Fruit fly (Drosophila melanogaster) S2 (cell line): ENCODE results near the gene Ir94g.

Experiments used
- CG8478 ChIP-seq: fragments of >200 bp; optimal IDR thresholded peaks from 2 replicates; lab custom pipeline; 2018
- CTCF ChIP-seq, 2 experiments: fragments of >200 bp; optimal IDR thresholded peaks; 2 replicates each; lab custom pipeline; 2018

DNA sequence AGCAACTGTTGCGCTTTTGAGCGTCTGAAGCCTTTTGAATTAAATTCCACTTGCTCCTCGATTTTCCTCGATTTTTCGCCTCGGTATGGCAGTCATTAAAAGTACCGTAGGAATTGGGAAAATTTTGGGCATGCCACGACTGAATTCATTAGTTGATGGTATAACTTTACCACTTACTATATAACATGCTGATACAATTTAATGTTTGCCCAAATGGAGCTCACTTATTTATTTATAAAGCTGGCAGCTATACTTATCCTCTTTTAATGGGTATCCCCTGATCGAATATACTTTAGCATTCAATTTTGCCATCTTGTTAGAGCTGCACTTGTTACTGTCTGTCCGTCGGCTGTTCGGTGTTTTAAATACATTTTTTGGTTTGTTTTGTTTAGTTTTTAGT is 43.7 kb downstream of the Ir94g start:
- TF ChIP-seq CTCF (optimal IDR thresholded peaks at IDR 0.05; lab: Kevin White, UChicago) (no peak), CG8478 (lab: Kevin White, UChicago) (no peak)
